Worm (Caenorhabditis elegans): Measurements from ENCODE around the gene snb-7.
A peak's percentile ranks its signal among the peaks of the same experiment; 100 is the strongest.

DNA sequence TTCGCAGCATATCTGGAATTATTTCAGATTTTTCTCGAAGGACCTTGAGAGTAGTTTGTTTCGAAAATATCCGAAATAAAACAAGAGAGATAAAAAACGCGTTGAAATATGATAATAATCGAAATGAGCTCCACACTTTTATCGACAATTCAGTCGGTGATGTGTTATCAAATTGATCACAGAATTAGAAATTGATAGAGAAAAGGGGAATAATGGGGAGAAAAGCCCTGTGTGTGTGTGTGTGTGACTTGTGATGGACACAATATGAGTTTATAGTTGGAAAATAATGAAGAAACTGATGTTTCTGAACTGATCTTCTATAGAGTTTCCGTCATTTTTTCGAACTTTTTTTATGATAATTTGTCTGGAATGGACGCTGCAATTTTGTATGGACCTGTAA, 38.5 kb downstream of the snb-7 start, which contains the start of gene pgp-1:
- no peak for TF ChIP-seq zag-1 (tag; optimal IDR thresholded peaks at IDR 0.05)
- TF ChIP-seq ama-1 (optimal IDR thresholded peaks at IDR 0.05) = no peak
- TF ChIP-seq lin-39 (tag; optimal IDR thresholded peaks at IDR 0.05) = no peak
- TF ChIP-seq nhr-12 (tag; optimal IDR thresholded peaks at IDR 0.05) = no peak
- no peak for TF ChIP-seq nhr-25 (tag; optimal IDR thresholded peaks at IDR 0.05)
- no peak for TF ChIP-seq elt-1 (tag; optimal IDR thresholded peaks at IDR 0.05)
- TF ChIP-seq nhr-77 (tag; optimal IDR thresholded peaks at IDR 0.05) = no peak
- TF ChIP-seq elt-3 (tag; optimal IDR thresholded peaks at IDR 0.05) = no peak
- TF ChIP-seq ztf-11 (tag; optimal IDR thresholded peaks at IDR 0.05) = no peak
- peak; percentile 91 for TF ChIP-seq fos-1 (tag; optimal IDR thresholded peaks at IDR 0.05)
- no peak for TF ChIP-seq R02D3.7 (tag; optimal IDR thresholded peaks at IDR 0.05)
- peak; percentile 83 for TF ChIP-seq sma-9 (GFP tag; optimal IDR thresholded peaks at IDR 0.05)
- TF ChIP-seq sma-9 (tag; optimal IDR thresholded peaks at IDR 0.05) = no peak
